Worm (Caenorhabditis elegans): ENCODE data around the gene R10D12.6.

R10D12.6 gene

DNA sequence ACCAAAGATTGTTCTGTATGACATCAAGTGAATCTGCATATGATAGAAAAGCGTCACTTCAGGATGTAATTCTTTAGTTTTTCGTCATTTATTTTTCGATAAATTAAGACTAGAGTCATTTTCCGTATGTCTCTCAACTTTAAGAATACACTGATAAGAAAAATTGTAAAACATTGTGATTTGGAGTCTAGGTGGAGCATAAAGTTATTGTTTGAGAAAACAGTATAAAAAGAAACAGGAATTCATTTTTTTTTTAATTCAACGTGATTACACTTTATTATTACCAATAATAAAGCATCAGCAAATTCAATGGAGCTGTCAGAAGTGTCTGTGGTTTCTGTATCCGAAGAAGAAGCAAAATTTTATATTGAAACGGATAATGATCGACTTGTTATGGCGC, at the start of gene R10D12.6:
R10D12.6 (plus strand) TSS at position 301 of the 400 bp plus-strand sequence.
- TF ChIP-seq egl-43 (GFP tag; IDR thresholded peaks at IDR 0.05) (no peak), dmd-6 (GFP tag; IDR thresholded peaks at IDR 0.05) (no peak), ztf-11 (tag; optimal IDR thresholded peaks at IDR 0.05) (no peak), jun-1 (tag; optimal IDR thresholded peaks at IDR 0.05) (no peak), mdt-29 (GFP tag; IDR thresholded peaks at IDR 0.05) (no peak), pqm-1 (tag; optimal IDR thresholded peaks at IDR 0.05) (peak; percentile 3), nhr-28 (tag; optimal IDR thresholded peaks at IDR 0.05) (peak; percentile 52), hmg-1.1 (GFP tag; IDR thresholded peaks at IDR 0.05) (no peak), ces-1 (GFP tag; optimal IDR thresholded peaks at IDR 0.05) (no peak)

DNA sequence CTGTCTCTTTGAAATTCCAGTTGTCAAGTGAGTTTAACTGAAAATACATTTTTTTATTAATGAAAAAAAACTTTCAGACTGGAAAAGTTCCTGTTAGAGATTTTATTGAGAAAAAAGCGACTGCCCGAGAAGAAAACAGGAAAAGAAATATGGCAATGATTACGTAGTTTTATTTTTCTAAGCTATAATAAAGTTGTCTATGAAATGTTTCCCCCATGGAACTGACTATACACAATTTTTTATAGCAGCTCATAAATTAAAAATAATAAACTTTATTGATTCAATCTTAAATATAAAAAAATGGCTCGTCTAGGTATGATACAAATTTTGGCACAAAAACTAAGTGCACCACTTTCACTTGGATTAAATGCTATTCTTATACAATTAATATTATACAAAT, 46.6 kb upstream of the R10D12.6 start, which contains the start of gene C06B3.1:
C06B3.1 (plus strand) TSS at position 301 of the 400 bp plus-strand sequence.
- TF ChIP-seq nhr-77 (tag; optimal IDR thresholded peaks at IDR 0.05), result no peak
- no peak for TF ChIP-seq hlh-11 (tag; optimal IDR thresholded peaks at IDR 0.05)
- TF ChIP-seq spr-1 (tag; optimal IDR thresholded peaks at IDR 0.05), result no peak
- TF ChIP-seq lin-1 (GFP tag; IDR thresholded peaks at IDR 0.05), result no peak
- no peak for TF ChIP-seq egl-27 (tag; optimal IDR thresholded peaks at IDR 0.05)
- no peak for TF ChIP-seq daf-8 (GFP tag; IDR thresholded peaks at IDR 0.05)
- TF ChIP-seq Y48G9A.11 (GFP tag; IDR thresholded peaks at IDR 0.05), result no peak
- TF ChIP-seq pha-4 (GFP tag; IDR thresholded peaks at IDR 0.05), result no peak
- TF ChIP-seq pha-4 (tag; optimal IDR thresholded peaks at IDR 0.05), result no peak

DNA sequence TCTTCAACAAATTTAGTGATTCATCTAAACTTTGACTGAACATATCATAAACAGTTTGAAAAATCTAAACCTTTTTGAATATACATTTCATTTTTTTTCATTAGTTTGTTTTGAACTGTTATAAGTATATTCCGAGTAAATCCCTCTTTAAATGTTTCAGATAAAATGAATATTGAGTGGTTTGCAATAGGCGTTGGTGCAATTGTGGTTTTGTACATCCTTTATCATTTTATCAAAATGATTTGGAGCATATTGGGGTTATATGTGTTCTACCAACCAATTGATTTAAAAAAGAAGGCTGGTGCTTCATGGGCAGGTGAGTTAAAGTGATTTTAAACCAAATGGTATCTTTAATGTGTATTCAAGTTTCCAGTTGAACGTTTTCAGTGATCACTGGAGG, 44.7 kb upstream of the R10D12.6 start, which contains the start of gene stdh-3:
stdh-3 (plus strand) TSS at position 166 of the 400 bp plus-strand sequence.
- TF ChIP-seq nhr-10 (tag; optimal IDR thresholded peaks at IDR 0.05), result no peak
- TF ChIP-seq unc-62 (GFP tag; optimal IDR thresholded peaks at IDR 0.05 in 1 of 2), result peak in 1 of 2 experiments; percentile 93
- TF ChIP-seq unc-62 (tag; optimal IDR thresholded peaks at IDR 0.05), result no peak

DNA sequence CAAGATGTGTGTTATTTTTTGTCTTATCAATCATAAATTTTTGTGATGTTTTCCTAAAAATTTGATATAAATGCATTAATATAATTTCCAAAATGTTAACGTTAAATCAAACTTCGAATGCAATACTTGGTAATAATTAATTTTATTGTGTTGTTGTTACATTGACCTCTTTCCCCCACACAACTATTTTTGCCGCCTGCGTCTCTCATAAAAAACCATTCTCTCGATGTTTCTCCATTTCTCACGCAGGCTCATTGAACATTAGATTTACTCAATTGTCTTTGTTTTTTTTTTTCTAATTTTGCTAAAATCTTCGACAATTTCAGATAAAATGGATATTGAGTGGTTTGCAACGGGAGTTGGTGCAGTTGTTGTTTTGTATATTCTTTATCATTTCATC, 42.9 kb upstream of the R10D12.6 start, which contains the start of gene stdh-1:
stdh-1 (plus strand) TSS at position 327 of the 400 bp plus-strand sequence.
- TF ChIP-seq ceh-28 (tag; optimal IDR thresholded peaks at IDR 0.05) (no peak), daf-16 (GFP tag; optimal IDR thresholded peaks at IDR 0.05) (no peak), daf-16 (tag; optimal IDR thresholded peaks at IDR 0.05) (peak; percentile 76), tra-1 (GFP tag; IDR thresholded peaks at IDR 0.05) (no peak), mxl-2 (GFP tag; conservative IDR thresholded peaks at IDR 0.05) (no peak), madf-9 (GFP tag; conservative IDR thresholded peaks at IDR 0.05) (no peak), php-3 (GFP tag; IDR thresholded peaks at IDR 0.05) (peak; percentile 47; the same call in 1 of the 2 replicates), nhr-6 (tag; optimal IDR thresholded peaks at IDR 0.05) (peak; percentile 9), F49E8.2 (tag; optimal IDR thresholded peaks at IDR 0.05; ENCODE audit: borderline replicate concordance) (no peak), Y75B8A.6 (GFP tag; IDR thresholded peaks at IDR 0.05) (no peak), dve-1 (tag; optimal IDR thresholded peaks at IDR 0.05; ENCODE audit: insufficient read depth) (peak; percentile 8), nhr-28 (tag; optimal IDR thresholded peaks at IDR 0.05) (peak; percentile 24), hlh-11 (tag; optimal IDR thresholded peaks at IDR 0.05) (peak; percentile 22), pha-4 (GFP tag; IDR thresholded peaks at IDR 0.05) (no peak), pha-4 (tag; optimal IDR thresholded peaks at IDR 0.05) (no peak), aha-1 (tag) (peak; percentile 20), hif-1 (tag; optimal IDR thresholded peaks at IDR 0.05) (peak in 1 of 2 experiments; percentile 30)

DNA sequence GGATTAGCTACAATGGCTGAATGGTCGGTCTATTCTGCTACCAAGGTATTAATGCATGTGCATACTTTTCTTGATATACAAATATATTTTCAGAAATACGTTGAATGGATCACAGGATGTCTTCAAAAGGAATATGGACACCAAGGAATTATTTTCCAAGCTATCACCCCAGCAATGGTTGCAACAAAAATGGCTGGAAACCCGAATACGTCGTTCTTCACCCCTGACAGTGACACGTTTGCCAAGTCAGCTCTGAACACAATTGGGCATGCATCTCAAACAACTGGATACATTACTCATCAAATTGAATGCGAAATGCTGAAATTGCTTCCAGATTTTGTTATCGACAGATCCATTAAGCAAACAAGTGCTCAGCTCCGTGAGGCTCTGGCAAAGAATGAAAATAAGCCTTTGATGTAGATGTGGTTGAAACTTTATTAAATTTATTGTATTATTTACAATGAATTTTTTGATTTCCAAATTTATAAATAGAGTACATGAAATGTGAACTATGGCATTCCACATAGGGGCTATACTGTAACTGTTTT, 41.5 kb upstream of the R10D12.6 start:
- TF ChIP-seq ZK546.5 (tag; optimal IDR thresholded peaks at IDR 0.05) (no peak), spr-3 (GFP tag; optimal IDR thresholded peaks at IDR 0.05) (peak; percentile 32), Y5F2A.4 (GFP tag; optimal IDR thresholded peaks at IDR 0.05) (no peak), R02D3.7 (tag; optimal IDR thresholded peaks at IDR 0.05) (no peak), tra-1 (GFP tag; IDR thresholded peaks at IDR 0.05) (peak; percentile 9; the same call in 1 of the 2 replicates), nhr-237 (tag; optimal IDR thresholded peaks at IDR 0.05) (no peak), nhr-41 (GFP tag; IDR thresholded peaks at IDR 0.05) (peak; percentile 42; the same call in 1 of the 2 replicates), duxl-1 (tag; optimal IDR thresholded peaks at IDR 0.05; ENCODE audit: poor library complexity) (peak; percentile 65), mes-2 (tag; optimal IDR thresholded peaks at IDR 0.05; ENCODE audit: poor library complexity, severe bottlenecking) (peak; percentile 52), ces-1 (GFP tag; optimal IDR thresholded peaks at IDR 0.05) (no peak), dmd-8 (GFP tag; IDR thresholded peaks at IDR 0.05) (peak; percentile 69), nhr-77 (tag; optimal IDR thresholded peaks at IDR 0.05) (peak; percentile 89), mxl-3 (GFP tag; optimal IDR thresholded peaks at IDR 0.05) (peak; percentile 45), madf-9 (GFP tag; conservative IDR thresholded peaks at IDR 0.05) (peak; percentile 34; the same call in 1 of the 2 replicates), unc-39 (tag; optimal IDR thresholded peaks at IDR 0.05) (no peak)
